Worm (Caenorhabditis elegans): ENCODE measurements around the gene atz-1.
"Not testable (repeated sequence)": the region's sequence is repeated elsewhere in the genome, so short reads cannot be mapped to it uniquely, and the experiment has no call there.

Gene atz-1

DNA sequence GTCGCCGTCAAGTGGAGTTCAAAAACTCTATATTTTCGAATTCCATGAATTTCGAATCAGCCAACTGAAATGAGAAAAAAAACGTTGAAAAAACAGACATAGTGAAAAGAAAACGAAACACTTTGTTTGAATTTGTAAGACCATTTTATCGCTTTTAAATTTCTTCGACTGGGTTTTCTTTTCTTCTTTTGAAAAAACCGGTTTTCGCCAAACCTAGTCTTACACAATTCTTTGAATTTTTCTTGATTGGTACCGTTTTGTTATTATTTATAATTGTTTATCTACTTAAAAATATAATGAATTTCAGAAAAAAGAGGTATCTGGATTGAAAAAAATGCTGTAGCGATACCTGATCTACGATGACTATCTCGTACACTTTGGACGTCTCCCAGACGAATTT is 26.3 kb downstream of the atz-1 start, which contains the start of gene best-22:
Gene best-22, plus strand, starts transcription at position 301 of the 400 bp plus-strand sequence.
- TF ChIP-seq T22C8.4 (GFP tag; IDR thresholded peaks at IDR 0.05) (no peak), cog-1 (tag; optimal IDR thresholded peaks at IDR 0.05) (no peak), ztf-29 (GFP tag; IDR thresholded peaks at IDR 0.05) (no peak), ref-1 (GFP tag; conservative IDR thresholded peaks at IDR 0.05) (no peak), flt-1 (GFP tag; IDR thresholded peaks at IDR 0.05) (no peak)

ce11 chrIV:12340885-12341284 is 35.0 kb downstream of the atz-1 start:
- no peak for TF ChIP-seq flt-1 (GFP tag; IDR thresholded peaks at IDR 0.05)
- TF ChIP-seq ztf-23 (GFP tag; IDR thresholded peaks at IDR 0.05) = no peak
- TF ChIP-seq T22C8.4 (GFP tag; IDR thresholded peaks at IDR 0.05) = no peak
- no peak for TF ChIP-seq ref-1 (GFP tag; conservative IDR thresholded peaks at IDR 0.05)
- no peak for TF ChIP-seq cog-1 (tag; optimal IDR thresholded peaks at IDR 0.05)
- TF ChIP-seq klf-2 (GFP tag; conservative IDR thresholded peaks at IDR 0.05) = no peak
- no peak for TF ChIP-seq tab-1 (GFP tag; IDR thresholded peaks at IDR 0.05)
- no peak for TF ChIP-seq med-1 (GFP tag; optimal IDR thresholded peaks at IDR 0.05; ENCODE audit: insufficient read depth)
- TF ChIP-seq ztf-29 (GFP tag; IDR thresholded peaks at IDR 0.05) = no peak

- no peak for TF ChIP-seq ztf-29 (GFP tag; IDR thresholded peaks at IDR 0.05)
- no peak for TF ChIP-seq T22C8.4 (GFP tag; IDR thresholded peaks at IDR 0.05)
- TF ChIP-seq tab-1 (GFP tag; IDR thresholded peaks at IDR 0.05) = no peak
- TF ChIP-seq flt-1 (GFP tag; IDR thresholded peaks at IDR 0.05) = no peak
Observed at ce11 chrIV:12336893-12337627, 38.9 kb downstream of the atz-1 start, which contains the start of the genes F19B6.10 and wht-5. Gene F19B6.10 (plus strand): TSS chrIV:12337193. Gene wht-5 (plus strand): TSS chrIV:12337577.

DNA sequence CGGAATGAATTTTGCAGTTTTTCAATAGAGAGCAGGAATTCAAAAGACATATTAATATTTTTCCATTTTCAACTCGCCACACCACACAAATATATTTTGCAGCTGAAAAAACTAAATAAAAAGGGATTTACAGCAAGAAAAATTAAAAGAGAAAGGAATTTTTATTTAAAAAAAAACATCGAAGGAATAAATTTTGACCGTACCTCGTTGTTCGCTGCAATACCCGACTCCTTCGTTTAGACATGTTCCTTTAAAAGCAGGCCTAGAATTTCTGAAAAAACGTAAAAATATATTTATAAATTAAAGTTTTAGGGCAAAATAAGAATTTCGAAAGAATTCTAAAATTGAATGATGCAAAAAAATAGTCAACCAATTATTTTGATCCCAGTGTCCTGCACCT is 40.1 kb downstream of the atz-1 start, which contains the start of gene F19B6.1:
Gene F19B6.1, minus strand, starts transcription at position 278 of the 400 bp plus-strand sequence.
- TF ChIP-seq cog-1 (tag; optimal IDR thresholded peaks at IDR 0.05) = no peak
- no peak for TF ChIP-seq ztf-23 (GFP tag; IDR thresholded peaks at IDR 0.05)
- no peak for TF ChIP-seq med-1 (GFP tag; optimal IDR thresholded peaks at IDR 0.05; ENCODE audit: insufficient read depth)
- TF ChIP-seq tab-1 (GFP tag; IDR thresholded peaks at IDR 0.05) = no peak
- no peak for TF ChIP-seq ref-1 (GFP tag; conservative IDR thresholded peaks at IDR 0.05)
- TF ChIP-seq flt-1 (GFP tag; IDR thresholded peaks at IDR 0.05) = no peak
- TF ChIP-seq klf-2 (GFP tag; conservative IDR thresholded peaks at IDR 0.05) = no peak
- TF ChIP-seq ztf-29 (GFP tag; IDR thresholded peaks at IDR 0.05) = no peak
- TF ChIP-seq T22C8.4 (GFP tag; IDR thresholded peaks at IDR 0.05) = no peak

- no peak for TF ChIP-seq cog-1 (tag; optimal IDR thresholded peaks at IDR 0.05)
- TF ChIP-seq flt-1 (GFP tag; IDR thresholded peaks at IDR 0.05) = no peak
- TF ChIP-seq med-1 (GFP tag; optimal IDR thresholded peaks at IDR 0.05; ENCODE audit: insufficient read depth) = no peak
- TF ChIP-seq tab-1 (GFP tag; IDR thresholded peaks at IDR 0.05) = no peak
- no peak for TF ChIP-seq ref-1 (GFP tag; conservative IDR thresholded peaks at IDR 0.05)
- no peak for TF ChIP-seq T22C8.4 (GFP tag; IDR thresholded peaks at IDR 0.05)
- no peak for TF ChIP-seq klf-2 (GFP tag; conservative IDR thresholded peaks at IDR 0.05)
- no peak for TF ChIP-seq ztf-29 (GFP tag; IDR thresholded peaks at IDR 0.05)
- no peak for TF ChIP-seq ztf-23 (GFP tag; IDR thresholded peaks at IDR 0.05)
Observed at ce11 chrIV:12335248-12335647, 40.7 kb downstream of the atz-1 start.

- TF ChIP-seq klf-2 (GFP tag; conservative IDR thresholded peaks at IDR 0.05) (no peak), cog-1 (tag; optimal IDR thresholded peaks at IDR 0.05) (no peak), med-1 (GFP tag; optimal IDR thresholded peaks at IDR 0.05; ENCODE audit: insufficient read depth) (no peak), ztf-29 (GFP tag; IDR thresholded peaks at IDR 0.05) (no peak), ref-1 (GFP tag; conservative IDR thresholded peaks at IDR 0.05) (no peak), ztf-23 (GFP tag; IDR thresholded peaks at IDR 0.05) (no peak), T22C8.4 (GFP tag; IDR thresholded peaks at IDR 0.05) (no peak)
Observed at ce11 chrIV:12334708-12335107, 41.2 kb downstream of the atz-1 start.

- TF ChIP-seq ref-1 (GFP tag; conservative IDR thresholded peaks at IDR 0.05) (no peak), cog-1 (tag; optimal IDR thresholded peaks at IDR 0.05) (no peak), klf-2 (GFP tag; conservative IDR thresholded peaks at IDR 0.05) (no peak), flt-1 (GFP tag; IDR thresholded peaks at IDR 0.05) (no peak), ztf-29 (GFP tag; IDR thresholded peaks at IDR 0.05) (no peak), med-1 (GFP tag; optimal IDR thresholded peaks at IDR 0.05; ENCODE audit: insufficient read depth) (no peak), ztf-23 (GFP tag; IDR thresholded peaks at IDR 0.05) (no peak), T22C8.4 (GFP tag; IDR thresholded peaks at IDR 0.05) (no peak), tab-1 (GFP tag; IDR thresholded peaks at IDR 0.05) (no peak)
Observed at ce11 chrIV:12334142-12334541, 41.8 kb downstream of the atz-1 start.

- TF ChIP-seq tab-1 (GFP tag; IDR thresholded peaks at IDR 0.05) (no peak), flt-1 (GFP tag; IDR thresholded peaks at IDR 0.05) (no peak), cog-1 (tag; optimal IDR thresholded peaks at IDR 0.05) (no peak), T22C8.4 (GFP tag; IDR thresholded peaks at IDR 0.05) (no peak), klf-2 (GFP tag; conservative IDR thresholded peaks at IDR 0.05) (no peak), ref-1 (GFP tag; conservative IDR thresholded peaks at IDR 0.05) (no peak), med-1 (GFP tag; optimal IDR thresholded peaks at IDR 0.05; ENCODE audit: insufficient read depth) (no peak), ztf-29 (GFP tag; IDR thresholded peaks at IDR 0.05) (no peak), ztf-23 (GFP tag; IDR thresholded peaks at IDR 0.05) (no peak)
Observed at ce11 chrIV:12330840-12331359, 45.0 kb downstream of the atz-1 start, which contains the start of gene ufd-1. Gene ufd-1 (minus strand): TSS chrIV:12330890.

- TF ChIP-seq ref-1 (GFP tag; conservative IDR thresholded peaks at IDR 0.05); ztf-29 (GFP tag; IDR thresholded peaks at IDR 0.05); med-1 (GFP tag; optimal IDR thresholded peaks at IDR 0.05; ENCODE audit: insufficient read depth): not testable (repeated sequence)
Observed at ce11 chrIV:12326932-12327331, 49.0 kb downstream of the atz-1 start, which contains the start of gene F19B6.3. Gene F19B6.3 (plus strand): TSS chrIV:12327232.

All from whole organism, midembryonic.